Worm (Caenorhabditis elegans): ENCODE measurements around the gene txt-5.

ce11 chrV:7857931-7858330, 21.0 kb upstream of the txt-5 start, which contains the start of gene C37C3.1:
- TF ChIP-seq tab-1 (GFP tag; IDR thresholded peaks at IDR 0.05) (no peak), cog-1 (tag; optimal IDR thresholded peaks at IDR 0.05) (no peak), T22C8.4 (GFP tag; IDR thresholded peaks at IDR 0.05) (no peak), flt-1 (GFP tag; IDR thresholded peaks at IDR 0.05) (no peak)
